Fruit fly (Drosophila melanogaster) whole organism, embryonic: ENCODE results near the gene LSm3.

Experiments
- Asciz ChIP-seq: fragments of 200-800 bp; sonication (Bioruptor generic); optimal IDR thresholded peaks from 2 replicates; lab custom pipeline; 2017; ENCODE audit warnings: missing biosample characterization, mild to moderate bottlenecking, missing genetic modification characterization, missing genetic modification reagents
- Blimp-1 ChIP-seq: fragments of 200-800 bp; sonication (Bioruptor generic); optimal IDR thresholded peaks from 3 replicates; lab custom pipeline; 2018; ENCODE audit warnings: missing biosample characterization, missing genetic modification characterization, mild to moderate bottlenecking, moderate library complexity, missing genetic modification reagents
- CG10209 ChIP-seq: fragments of 200-800 bp; sonication (Bioruptor generic); optimal IDR thresholded peaks from 3 replicates; lab custom pipeline; 2017; ENCODE audit warnings: missing biosample characterization, mild to moderate bottlenecking, missing genetic modification characterization, missing genetic modification reagents
- CG12659 ChIP-seq: fragments of 200-800 bp; sonication (Bioruptor generic); optimal IDR thresholded peaks from 3 replicates; lab custom pipeline; 2017; ENCODE audit warnings: mild to moderate bottlenecking, missing biosample characterization, missing genetic modification reagents, missing genetic modification characterization
- CG12744 ChIP-seq: fragments of 200-800 bp; sonication (Bioruptor generic); optimal IDR thresholded peaks from 2 replicates; lab custom pipeline; 2016; ENCODE audit warnings: missing biosample characterization, missing genetic modification characterization
- CG13775 ChIP-seq: fragments of 200-800 bp; sonication (Bioruptor generic); optimal IDR thresholded peaks from 3 replicates; lab custom pipeline; 2017; ENCODE audit warnings: missing biosample characterization, mild to moderate bottlenecking, missing genetic modification characterization
- CG14860 ChIP-seq: fragments of 200-800 bp; sonication (Bioruptor generic); IDR thresholded peaks from 3 replicates; pipeline ENCODE4 v1.3.6; 2022; ENCODE audit warnings: missing biosample characterization, missing genetic modification characterization; ENCODE audit not compliant: partially characterized antibody
- CG14965 ChIP-seq: fragments of 200-800 bp; sonication (Bioruptor generic); optimal IDR thresholded peaks from 2 replicates; lab custom pipeline; 2016; ENCODE audit warnings: missing biosample characterization, missing genetic modification characterization, borderline replicate concordance
- CG1603 ChIP-seq: fragments of 200-800 bp; sonication (Bioruptor generic); optimal IDR thresholded peaks from 2 replicates; lab custom pipeline; 2019; ENCODE audit warnings: missing biosample characterization, mild to moderate bottlenecking, missing genetic modification characterization, moderate library complexity
- CG16815 ChIP-seq: fragments of 200-800 bp; sonication (Bioruptor generic); optimal IDR thresholded peaks from 3 replicates; lab custom pipeline; 2017; ENCODE audit warnings: missing biosample characterization, mild to moderate bottlenecking, missing genetic modification characterization
- CG18619 ChIP-seq: fragments of 200-800 bp; sonication (Bioruptor generic); optimal IDR thresholded peaks from 3 replicates; lab custom pipeline; 2017; ENCODE audit warnings: missing biosample characterization, mild to moderate bottlenecking, missing genetic modification characterization
- CG2116 ChIP-seq: fragments of 200-800 bp; sonication (Bioruptor generic); optimal IDR thresholded peaks from 3 replicates; lab custom pipeline; 2018; ENCODE audit warnings: missing biosample characterization, mild to moderate bottlenecking, missing genetic modification characterization
- CG34422 ChIP-seq: fragments of 200-800 bp; sonication (Bioruptor generic); IDR thresholded peaks from 3 replicates; pipeline ENCODE4 v1.3.6; 2022; ENCODE audit warnings: missing biosample characterization, missing genetic modification characterization
- CG7357 ChIP-seq: fragments of 200-800 bp; sonication (Bioruptor generic); IDR thresholded peaks from 3 replicates; pipeline ENCODE4 v1.3.6; 2022; ENCODE audit warnings: missing biosample characterization, missing genetic modification characterization
- CG7987 ChIP-seq: fragments of 200-800 bp; sonication (Bioruptor generic); optimal IDR thresholded peaks from 2 replicates; lab custom pipeline; 2018; ENCODE audit warnings: missing biosample characterization, mild to moderate bottlenecking, missing genetic modification characterization, moderate library complexity
- Fer2 ChIP-seq: fragments of 200-800 bp; sonication (Bioruptor generic); optimal IDR thresholded peaks from 2 replicates; lab custom pipeline; 2018; ENCODE audit warnings: missing biosample characterization, mild to moderate bottlenecking, missing genetic modification characterization, moderate library complexity
- Jarid2 ChIP-seq: fragments of 200-800 bp; sonication (Bioruptor generic); optimal IDR thresholded peaks from 3 replicates; lab custom pipeline; 2017; ENCODE audit warnings: mild to moderate bottlenecking, missing biosample characterization, missing genetic modification reagents, missing genetic modification characterization
- Lpt ChIP-seq: fragments of >200 bp; optimal IDR thresholded peaks from 2 replicates; lab custom pipeline; 2018; ENCODE audit warnings: missing biosample characterization, missing genetic modification characterization
- Mes4 ChIP-seq: fragments of 200-800 bp; sonication (Bioruptor generic); optimal IDR thresholded peaks from 2 replicates; lab custom pipeline; 2016; ENCODE audit warnings: missing biosample characterization, missing genetic modification characterization
- NFAT ChIP-seq: fragments of 200-800 bp; sonication (Bioruptor generic); IDR thresholded peaks from 2 replicates; pipeline ENCODE4 v1.3.6; 2022; ENCODE audit warnings: missing biosample characterization, missing genetic modification characterization
- Oli ChIP-seq: fragments of 200-800 bp; sonication (Bioruptor generic); optimal IDR thresholded peaks from 2 replicates; lab custom pipeline; 2018; ENCODE audit warnings: missing biosample characterization, mild to moderate bottlenecking, missing genetic modification characterization, moderate library complexity
- Six4 ChIP-seq: fragments of 200-800 bp; sonication (Bioruptor generic); optimal IDR thresholded peaks from 2 replicates; lab custom pipeline; 2016; ENCODE audit warnings: missing biosample characterization, missing genetic modification characterization
- Ssrp ChIP-seq: fragments of 200-800 bp; sonication (Bioruptor generic); optimal IDR thresholded peaks from 2 replicates; lab custom pipeline; 2018; ENCODE audit warnings: missing biosample characterization, mild to moderate bottlenecking, missing genetic modification characterization, moderate library complexity
- Usf ChIP-seq: fragments of 200-800 bp; sonication (Bioruptor generic); optimal IDR thresholded peaks from 2 replicates; lab custom pipeline; 2017; ENCODE audit warnings: missing genotype, missing biosample characterization, missing genetic modification characterization
- ab ChIP-seq: fragments of 200-800 bp; sonication (Bioruptor generic); optimal IDR thresholded peaks from 2 replicates; lab custom pipeline; 2016; ENCODE audit warnings: missing biosample characterization, missing genetic modification characterization
- ap ChIP-seq: fragments of 200-800 bp; sonication (Bioruptor generic); IDR thresholded peaks from 2 replicates; pipeline ENCODE4 v1.3.6; 2022; ENCODE audit warnings: missing biosample characterization, missing genetic modification characterization
- chif ChIP-seq, 2 experiments: fragments of 200-800 bp; sonication (Bioruptor generic); optimal IDR thresholded peaks; 3 replicates each; lab custom pipeline; 2016; ENCODE audit warnings: missing biosample characterization in 2 of 2, missing genetic modification characterization in 2 of 2
- chn ChIP-seq: fragments of 200-800 bp; sonication (Bioruptor generic); optimal IDR thresholded peaks from 2 replicates; lab custom pipeline; 2016; ENCODE audit warnings: missing biosample characterization, missing genetic modification characterization
- dm ChIP-seq: fragments of 200-800 bp; sonication (Bioruptor generic); optimal IDR thresholded peaks from 3 replicates; lab custom pipeline; 2016; ENCODE audit warnings: missing biosample characterization, missing genetic modification characterization
- esg ChIP-seq: fragments of 200-800 bp; sonication (Bioruptor generic); conservative IDR thresholded peaks from 2 replicates; pipeline ENCODE4 v1.3.6; 2022; ENCODE audit warnings: missing biosample characterization, missing genetic modification characterization
- fru ChIP-seq: fragments of >200 bp; optimal IDR thresholded peaks from 2 replicates; lab custom pipeline; 2017
- inv ChIP-seq: fragments of 200-800 bp; sonication (Bioruptor generic); IDR thresholded peaks from 2 replicates; pipeline ENCODE4 v1.3.6; 2022; ENCODE audit warnings: missing biosample characterization, missing genetic modification characterization; ENCODE audit not compliant: partially characterized antibody
- jing ChIP-seq: fragments of 200-800 bp; sonication (Bioruptor generic); optimal IDR thresholded peaks from 2 replicates; lab custom pipeline; 2018; ENCODE audit warnings: missing biosample characterization, mild to moderate bottlenecking, missing genetic modification characterization
- mirr ChIP-seq: fragments of 200-800 bp; sonication (Bioruptor generic); optimal IDR thresholded peaks from 3 replicates; lab custom pipeline; 2018; ENCODE audit warnings: missing biosample characterization, mild to moderate bottlenecking, missing genetic modification characterization
- odd ChIP-seq: fragments of 200-800 bp; sonication (Bioruptor generic); optimal IDR thresholded peaks from 2 replicates; lab custom pipeline; 2017; ENCODE audit warnings: missing biosample characterization, mild to moderate bottlenecking, missing genetic modification characterization
- prd ChIP-seq, 3 experiments: fragments of >200 bp in 2 of 3; fragments of 200-800 bp in 1 of 3; sonication (Bioruptor generic) in 1 of 3; optimal IDR thresholded peaks in 2 of 3; IDR thresholded peaks in 1 of 3; 2 replicates in 2 of 3; 3 replicates in 1 of 3; pipeline versions ENCODE4 v1.3.6 to Lab custom; 2017 to 2022; ENCODE audit warnings: missing biosample characterization in 1 of 3, missing genetic modification characterization in 1 of 3
- run ChIP-seq: fragments of 200-800 bp; sonication (Bioruptor generic); optimal IDR thresholded peaks from 3 replicates; lab custom pipeline; 2018; ENCODE audit warnings: missing biosample characterization, mild to moderate bottlenecking, missing genetic modification characterization
- schlank ChIP-seq: fragments of 200-800 bp; sonication (Bioruptor generic); optimal IDR thresholded peaks from 2 replicates; lab custom pipeline; 2018; ENCODE audit warnings: missing biosample characterization, mild to moderate bottlenecking, missing genetic modification characterization
- slbo ChIP-seq: fragments of 200-800 bp; sonication (Bioruptor generic); IDR thresholded peaks from 2 replicates; pipeline ENCODE4 v1.3.6; 2022; ENCODE audit warnings: missing biosample characterization, missing genetic modification characterization
- sqz ChIP-seq: fragments of 200-800 bp; sonication (Bioruptor generic); optimal IDR thresholded peaks from 3 replicates; lab custom pipeline; 2018; ENCODE audit warnings: missing biosample characterization, mild to moderate bottlenecking, missing genetic modification characterization
- ssp ChIP-seq: fragments of 200-800 bp; sonication (Bioruptor generic); IDR thresholded peaks from 2 replicates; pipeline ENCODE4 v1.3.6; 2022; ENCODE audit warnings: missing biosample characterization, missing genetic modification characterization
- stwl ChIP-seq: fragments of 200-800 bp; sonication (Bioruptor generic); optimal IDR thresholded peaks from 3 replicates; lab custom pipeline; 2018; ENCODE audit warnings: missing biosample characterization, mild to moderate bottlenecking, missing genetic modification characterization, moderate library complexity
- tap ChIP-seq: fragments of 200-800 bp; optimal IDR thresholded peaks from 3 replicates; lab custom pipeline; 2019; ENCODE audit warnings: missing biosample characterization, mild to moderate bottlenecking, missing genetic modification characterization, moderate library complexity
- tll ChIP-seq, 2 experiments: fragments of 200-800 bp in 1 of 2; fragments of >200 bp in 1 of 2; sonication (Bioruptor generic) in 1 of 2; optimal IDR thresholded peaks; 2 replicates each; lab custom pipeline; 2017 to 2019; ENCODE audit warnings: missing biosample characterization in 2 of 2, missing genetic modification characterization in 2 of 2, mild to moderate bottlenecking in 1 of 2, moderate library complexity in 1 of 2
- unpg ChIP-seq: fragments of 200-800 bp; sonication (Bioruptor generic); optimal IDR thresholded peaks from 3 replicates; lab custom pipeline; 2018; ENCODE audit warnings: missing biosample characterization, mild to moderate bottlenecking, missing genetic modification characterization, moderate library complexity
- usp ChIP-seq: fragments of >200 bp; optimal IDR thresholded peaks from 2 replicates; lab custom pipeline; 2017; ENCODE audit warnings: missing biosample characterization, missing genetic modification characterization
- vnd ChIP-seq: fragments of 200-800 bp; sonication (Bioruptor generic); IDR thresholded peaks from 3 replicates; pipeline ENCODE4 v1.3.6; 2022; ENCODE audit warnings: missing biosample characterization, missing genetic modification characterization; ENCODE audit not compliant: partially characterized antibody
- yki ChIP-seq: fragments of >200 bp; optimal IDR thresholded peaks from 3 replicates; lab custom pipeline; 2018
- zf30C ChIP-seq: fragments of 200-800 bp; sonication (Bioruptor generic); optimal IDR thresholded peaks from 3 replicates; lab custom pipeline; 2018; ENCODE audit warnings: missing biosample characterization, mild to moderate bottlenecking, missing genetic modification characterization

LSm3 gene

DNA sequence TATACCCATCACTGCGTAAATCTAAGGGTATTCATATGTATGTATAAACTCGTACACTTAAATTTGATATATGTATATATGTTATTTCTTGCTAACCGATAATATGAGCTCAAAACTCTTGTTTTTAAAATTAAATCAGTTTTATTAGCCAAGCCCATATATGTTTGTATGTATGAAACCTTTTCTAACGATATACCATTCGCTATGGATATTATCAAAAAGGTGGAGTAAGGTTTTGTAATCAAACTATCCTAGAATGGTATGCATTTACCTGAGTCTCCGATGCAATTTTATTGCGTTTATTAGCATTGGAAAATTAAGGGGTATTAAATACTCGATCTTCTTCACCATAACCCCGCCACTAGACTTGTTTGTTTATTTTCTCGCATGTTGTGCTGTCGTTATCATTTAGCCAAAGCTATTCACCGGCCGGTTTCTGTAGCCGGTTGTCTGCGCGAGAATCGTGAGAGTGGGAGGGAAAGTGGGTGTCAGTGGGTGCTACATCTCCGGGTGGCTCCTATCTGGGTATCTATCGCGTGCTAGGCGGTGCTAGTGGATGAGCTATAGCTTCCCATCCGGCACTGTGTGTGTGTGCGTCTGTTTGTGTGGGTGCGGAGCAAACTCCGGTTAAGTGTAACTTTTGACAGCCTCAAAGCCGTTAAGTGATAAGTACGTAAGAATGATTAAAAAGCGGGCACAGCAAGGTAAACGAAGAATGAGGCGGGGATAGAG lies 11.9 kb downstream of the LSm3 start (continued):
- TF ChIP-seq CG13775 (GFP tag; lab: Kevin White, UChicago) (peak; percentile 21), prd (optimal IDR thresholded peaks at IDR 0.05; lab: Kevin White, UChicago) (no peak), prd (GFP tag; IDR thresholded peaks at IDR 0.05; lab: Robert Waterston, UW) (no peak), NFAT (GFP tag; lab: Robert Waterston, UW) (no peak), unpg (GFP tag; lab: Kevin White, UChicago) (peak; percentile 13), CG7987 (GFP tag; lab: Kevin White, UChicago) (no peak), Mes4 (GFP tag; lab: Kevin White, UChicago) (no peak), CG12659 (GFP tag; lab: Kevin White, UChicago) (peak; percentile 15), Lpt (GFP tag; lab: Kevin White, UChicago) (no peak), zf30C (GFP tag; lab: Kevin White, UChicago) (no peak), ab (GFP tag; lab: Kevin White, UChicago) (no peak), Six4 (GFP tag; lab: Kevin White, UChicago) (no peak), Jarid2 (no peak), CG7357 (GFP tag; lab: Robert Waterston, UW) (no peak), vnd (GFP tag; lab: Robert Waterston, UW) (no peak), odd (GFP tag; lab: Kevin White, UChicago) (no peak), CG2116 (GFP tag; lab: Kevin White, UChicago) (no peak), yki (no peak), schlank (tag; lab: Kevin White, UChicago) (no peak), Usf (GFP tag; lab: Kevin White, UChicago) (no peak), fru (lab: Kevin White, UChicago) (no peak), CG16815 (GFP tag; lab: Kevin White, UChicago) (no peak), chn (no peak), ap (GFP tag; lab: Robert Waterston, UW) (no peak), CG34422 (GFP tag; lab: Robert Waterston, UW) (peak; percentile 40; the same call in 1 of the 3 replicates), Fer2 (tag; lab: Kevin White, UChicago) (no peak), chif (GFP tag; optimal IDR thresholded peaks at IDR 0.05; lab: Kevin White, UChicago) (peak in 1 of 2 experiments; percentile 25), Blimp-1 (GFP tag; lab: Kevin White, UChicago) (peak; percentile 1), mirr (GFP tag; lab: Kevin White, UChicago) (peak; percentile 39), CG14965 (GFP tag; lab: Kevin White, UChicago) (no peak), Asciz (GFP tag; lab: Kevin White, UChicago) (peak; percentile 32), sqz (GFP tag; lab: Kevin White, UChicago) (no peak), Oli (peak; percentile 57), CG12744 (no peak), CG14860 (no peak), run (no peak), esg (GFP tag; lab: Robert Waterston, UW) (no peak), CG1603 (no peak), Ssrp (peak; percentile 13), tap (tag; lab: Kevin White, UChicago) (no peak), inv (GFP tag; lab: Robert Waterston, UW) (no peak), ssp (GFP tag; lab: Robert Waterston, UW) (no peak), CG18619 (GFP tag; lab: Kevin White, UChicago) (no peak), usp (GFP tag; lab: Kevin White, UChicago) (no peak), dm (GFP tag; lab: Kevin White, UChicago) (no peak), CG10209 (no peak), stwl (tag; lab: Kevin White, UChicago) (no peak), tll (GFP tag; optimal IDR thresholded peaks at IDR 0.05; lab: Kevin White, UChicago) (no peak), jing (GFP tag; lab: Kevin White, UChicago) (no peak), slbo (GFP tag; lab: Robert Waterston, UW) (no peak)
